Fruit fly (Drosophila melanogaster) whole organism, prepupa: Measurements from ENCODE around the gene Tim8.

ENCODE experiments used
- Blimp-1 ChIP-seq: fragments of 200-800 bp; sonication (Bioruptor generic); optimal IDR thresholded peaks from 3 replicates; lab custom pipeline; 2017; ENCODE audit warnings: missing biosample characterization, missing genetic modification characterization, mild to moderate bottlenecking, moderate library complexity, missing genetic modification reagents
- CG10631 ChIP-seq: fragments of 200-800 bp; sonication (Bioruptor generic); optimal IDR thresholded peaks from 2 replicates; lab custom pipeline; 2016; ENCODE audit warnings: missing biosample characterization, missing genetic modification characterization
- CG11762 ChIP-seq: fragments of 200-800 bp; sonication (Bioruptor generic); optimal IDR thresholded peaks from 3 replicates; lab custom pipeline; 2016; ENCODE audit warnings: missing biosample characterization, missing genetic modification characterization; ENCODE audit not compliant: insufficient read depth
- CG11902 ChIP-seq: fragments of 200-800 bp; sonication (Bioruptor generic); optimal IDR thresholded peaks from 3 replicates; lab custom pipeline; 2016; ENCODE audit warnings: missing biosample characterization, missing genetic modification characterization
- CG15336 ChIP-seq: fragments of 200-800 bp; sonication (Bioruptor generic); IDR thresholded peaks from 2 replicates; pipeline ENCODE4 v1.3.6; 2022; ENCODE audit warnings: missing biosample characterization, missing genetic modification characterization
- CG31627 ChIP-seq: fragments of 200-800 bp; sonication (Bioruptor generic); optimal IDR thresholded peaks from 3 replicates; lab custom pipeline; 2016; ENCODE audit warnings: missing biosample characterization, missing genetic modification characterization
- CG32006 ChIP-seq: fragments of 200-800 bp; sonication (Bioruptor generic); optimal IDR thresholded peaks from 3 replicates; lab custom pipeline; 2017; ENCODE audit warnings: missing biosample characterization, mild to moderate bottlenecking, missing genetic modification characterization
- CG34406 ChIP-seq: fragments of 200-800 bp; sonication (Bioruptor generic); optimal IDR thresholded peaks from 3 replicates; lab custom pipeline; 2016; ENCODE audit warnings: missing biosample characterization, missing genetic modification characterization
- CG3919 ChIP-seq: fragments of 200-800 bp; sonication (Bioruptor generic); optimal IDR thresholded peaks from 3 replicates; lab custom pipeline; 2016; ENCODE audit warnings: missing biosample characterization, missing genetic modification characterization
- CG4318 ChIP-seq: fragments of 200-800 bp; sonication (Bioruptor generic); optimal IDR thresholded peaks from 3 replicates; lab custom pipeline; 2017; ENCODE audit warnings: missing biosample characterization, mild to moderate bottlenecking, missing genetic modification characterization
- CG6163 ChIP-seq: fragments of 200-800 bp; sonication (Bioruptor generic); IDR thresholded peaks from 3 replicates; pipeline ENCODE4 v1.3.6; 2022; ENCODE audit warnings: missing biosample characterization, missing genetic modification characterization
- CG6276 ChIP-seq: fragments of 200-800 bp; sonication (Bioruptor generic); optimal IDR thresholded peaks from 2 replicates; lab custom pipeline; 2017; ENCODE audit warnings: missing biosample characterization, mild to moderate bottlenecking, missing genetic modification characterization
- CG6792 ChIP-seq: fragments of 200-800 bp; sonication (Bioruptor generic); optimal IDR thresholded peaks from 3 replicates; lab custom pipeline; 2016; ENCODE audit warnings: missing biosample characterization, missing genetic modification characterization
- CG8119 ChIP-seq: fragments of 200-800 bp; sonication (Bioruptor generic); IDR thresholded peaks from 3 replicates; pipeline ENCODE4 v1.3.6; 2022; ENCODE audit warnings: missing biosample characterization, missing genetic modification characterization
- CG8632 ChIP-seq: fragments of 200-800 bp; sonication (Bioruptor generic); optimal IDR thresholded peaks from 3 replicates; lab custom pipeline; 2016; ENCODE audit warnings: missing biosample characterization, missing genetic modification characterization
- Eip75B ChIP-seq: fragments of 200-800 bp; sonication (Bioruptor generic); optimal IDR thresholded peaks from 3 replicates; lab custom pipeline; 2016; ENCODE audit warnings: missing biosample characterization, missing genetic modification characterization
- Eip78C ChIP-seq: fragments of 200-800 bp; sonication (Bioruptor generic); peaks from one replicate; lab custom pipeline; 2016; ENCODE audit warnings: missing biosample characterization, missing genetic modification characterization
- Ets21C ChIP-seq: fragments of 200-800 bp; sonication (Bioruptor generic); optimal IDR thresholded peaks from 3 replicates; lab custom pipeline; 2016; ENCODE audit warnings: missing biosample characterization, missing genetic modification characterization
- Hr38 ChIP-seq: sonication (Bioruptor generic); optimal IDR thresholded peaks from 2 replicates; lab custom pipeline; 2016; ENCODE audit warnings: missing biosample characterization, missing genetic modification characterization
- Hr39 ChIP-seq: fragments of 200-800 bp; sonication (Bioruptor generic); optimal IDR thresholded peaks from 2 replicates; lab custom pipeline; 2016; ENCODE audit warnings: missing biosample characterization, missing genetic modification characterization
- Hr4 ChIP-seq: fragments of 200-800 bp; sonication (Bioruptor generic); optimal IDR thresholded peaks from 3 replicates; lab custom pipeline; 2016; ENCODE audit warnings: missing biosample characterization, missing genetic modification characterization
- Met ChIP-seq: fragments of 200-800 bp; sonication (Bioruptor generic); optimal IDR thresholded peaks from 3 replicates; lab custom pipeline; 2016; ENCODE audit warnings: missing biosample characterization, missing genetic modification characterization
- OdsH ChIP-seq: fragments of 200-800 bp; sonication (Bioruptor generic); optimal IDR thresholded peaks from 3 replicates; lab custom pipeline; 2016; ENCODE audit warnings: missing biosample characterization, missing genetic modification characterization
- Sox14 ChIP-seq: fragments of 200-800 bp; sonication (Bioruptor generic); optimal IDR thresholded peaks from 3 replicates; lab custom pipeline; 2016; ENCODE audit warnings: missing biosample characterization, missing genetic modification characterization
- Sox15 ChIP-seq: fragments of 200-800 bp; sonication (Bioruptor generic); optimal IDR thresholded peaks from 3 replicates; lab custom pipeline; 2016; ENCODE audit warnings: missing biosample characterization, missing genetic modification characterization
- achi ChIP-seq: fragments of 200-800 bp; sonication (Bioruptor generic); optimal IDR thresholded peaks from 3 replicates; lab custom pipeline; 2016; ENCODE audit warnings: missing biosample characterization, missing genetic modification characterization
- acj6 ChIP-seq: fragments of 200-800 bp; sonication (Bioruptor generic); optimal IDR thresholded peaks from 3 replicates; lab custom pipeline; 2016; ENCODE audit warnings: missing biosample characterization, missing genetic modification characterization
- eg ChIP-seq: fragments of 200-800 bp; sonication (Bioruptor generic); IDR thresholded peaks from 3 replicates; pipeline ENCODE4 v1.3.6; 2022; ENCODE audit warnings: missing biosample characterization, missing genetic modification characterization
- esn ChIP-seq: fragments of 200-800 bp; sonication (Bioruptor generic); optimal IDR thresholded peaks from 2 replicates; lab custom pipeline; 2016; ENCODE audit warnings: missing biosample characterization, mild to moderate bottlenecking, missing genetic modification characterization, moderate library complexity
- fd59A ChIP-seq: fragments of 200-800 bp; sonication (Bioruptor generic); optimal IDR thresholded peaks from 2 replicates; lab custom pipeline; 2017; ENCODE audit warnings: missing biosample characterization, mild to moderate bottlenecking, missing genetic modification characterization, missing genetic modification reagents
- fkh ChIP-seq: fragments of 200-800 bp; sonication (Bioruptor generic); optimal IDR thresholded peaks from 3 replicates; lab custom pipeline; 2017; ENCODE audit warnings: missing biosample characterization, mild to moderate bottlenecking, missing genetic modification characterization, moderate library complexity
- lz ChIP-seq: fragments of 200-800 bp; sonication (Bioruptor generic); optimal IDR thresholded peaks from 3 replicates; lab custom pipeline; 2016; ENCODE audit warnings: missing biosample characterization, missing genetic modification characterization
- net ChIP-seq: fragments of 200-800 bp; sonication (Bioruptor generic); optimal IDR thresholded peaks from 3 replicates; lab custom pipeline; 2016; ENCODE audit warnings: missing biosample characterization, missing genetic modification characterization
- pdm3 ChIP-seq: fragments of 200-800 bp; sonication (Bioruptor generic); optimal IDR thresholded peaks from 3 replicates; lab custom pipeline; 2016; ENCODE audit warnings: missing biosample characterization, missing genetic modification characterization
- salr ChIP-seq, 2 experiments: fragments of 200-800 bp; sonication (Bioruptor generic); optimal IDR thresholded peaks; 3 replicates each; lab custom pipeline; 2016 to 2018; ENCODE audit warnings: missing biosample characterization in 2 of 2, missing genetic modification characterization in 2 of 2, mild to moderate bottlenecking in 1 of 2
- spab ChIP-seq: fragments of 200-800 bp; sonication (Bioruptor generic); optimal IDR thresholded peaks from 2 replicates; lab custom pipeline; 2017; ENCODE audit warnings: missing biosample characterization, mild to moderate bottlenecking, missing genetic modification characterization, missing genetic modification reagents
- ss ChIP-seq, 2 experiments: fragments of 200-800 bp; sonication (Bioruptor generic); optimal IDR thresholded peaks; 2 replicates in 1 of 2; 3 replicates in 1 of 2; lab custom pipeline; 2017 to 2018; ENCODE audit warnings: mild to moderate bottlenecking in 2 of 2, missing biosample characterization in 2 of 2, missing genetic modification characterization in 2 of 2, moderate library complexity in 1 of 2
- svp ChIP-seq: fragments of 200-800 bp; sonication (Bioruptor generic); peaks from one replicate; lab custom pipeline; 2016; ENCODE audit warnings: missing biosample characterization, missing genetic modification characterization
- topi ChIP-seq: fragments of 200-800 bp; sonication (Bioruptor generic); optimal IDR thresholded peaks from 3 replicates; lab custom pipeline; 2016; ENCODE audit warnings: missing biosample characterization, missing genetic modification characterization
- vri ChIP-seq: fragments of 200-800 bp; sonication (Bioruptor generic); optimal IDR thresholded peaks from 3 replicates; lab custom pipeline; 2016; ENCODE audit warnings: missing biosample characterization, mild to moderate bottlenecking, missing genetic modification characterization

The Tim8 gene

dm6 chrX:11371613-11372012, 3.4 kb downstream of the Tim8 start:
- TF ChIP-seq Hr39 (GFP tag; lab: Kevin White, UChicago) (no peak), Sox14 (no peak), CG6163 (no peak), CG34406 (GFP tag; lab: Kevin White, UChicago) (no peak), Eip75B (GFP tag; lab: Kevin White, UChicago) (no peak), ss (GFP tag; optimal IDR thresholded peaks at IDR 0.05; lab: Kevin White, UChicago) (no peak), Hr4 (GFP tag; lab: Kevin White, UChicago) (no peak), Sox15 (GFP tag; lab: Kevin White, UChicago) (no peak), Eip78C (GFP tag; lab: Kevin White, UChicago) (no peak), CG6792 (GFP tag; lab: Kevin White, UChicago) (no peak), CG15336 (GFP tag; lab: Robert Waterston, UW) (no peak), pdm3 (GFP tag; lab: Kevin White, UChicago) (no peak), CG11762 (GFP tag; lab: Kevin White, UChicago) (no peak), fkh (GFP tag; lab: Kevin White, UChicago) (no peak), CG10631 (GFP tag; lab: Kevin White, UChicago) (no peak), topi (GFP tag; lab: Kevin White, UChicago) (no peak), CG3919 (no peak), vri (GFP tag; lab: Kevin White, UChicago) (no peak), CG6276 (GFP tag; lab: Kevin White, UChicago) (no peak)

dm6 chrX:11372764-11373712, 4.8 kb downstream of the Tim8 start:
- TF ChIP-seq Met (peak; percentile 11), fkh (GFP tag; lab: Kevin White, UChicago) (no peak), Blimp-1 (GFP tag; lab: Kevin White, UChicago) (no peak), Eip78C (GFP tag; lab: Kevin White, UChicago) (peak; percentile 68), svp (peak; percentile 56), CG8632 (no peak), acj6 (GFP tag; lab: Kevin White, UChicago) (peak; percentile 11), CG6163 (0 out of 3 replicates have a peak, but pooled peaks have one; percentile 21), Hr39 (GFP tag; lab: Kevin White, UChicago) (peak; percentile 12), salr (GFP tag; optimal IDR thresholded peaks at IDR 0.05; lab: Kevin White, UChicago) (peak in 1 of 2 experiments; percentile 11), CG31627 (GFP tag; lab: Kevin White, UChicago) (peak; percentile 22), Hr4 (GFP tag; lab: Kevin White, UChicago) (peak; percentile 55), esn (GFP tag; lab: Kevin White, UChicago) (peak; percentile 4), CG15336 (GFP tag; lab: Robert Waterston, UW) (peak; percentile 28; the same call in 1 of the 2 replicates), net (GFP tag; lab: Kevin White, UChicago) (peak; percentile 1), CG11762 (GFP tag; lab: Kevin White, UChicago) (no peak), CG32006 (GFP tag; lab: Kevin White, UChicago) (peak; percentile 29), fd59A (GFP tag; lab: Kevin White, UChicago) (no peak), OdsH (peak; percentile 27), CG11902 (no peak), eg (GFP tag; lab: Robert Waterston, UW) (peak; percentile 58), Ets21C (GFP tag; lab: Kevin White, UChicago) (no peak), Hr38 (GFP tag; lab: Kevin White, UChicago) (no peak), CG6792 (GFP tag; lab: Kevin White, UChicago) (no peak), spab (GFP tag; lab: Kevin White, UChicago) (no peak), lz (GFP tag; lab: Kevin White, UChicago) (peak; percentile 15), CG8119 (GFP tag; lab: Robert Waterston, UW) (peak; percentile 49; the same call in 2 of the 3 replicates), achi (GFP tag; lab: Kevin White, UChicago) (peak; percentile 4), CG4318 (GFP tag; lab: Kevin White, UChicago) (no peak)
